Worm (Caenorhabditis elegans) whole organism, late embryonic: Measurements from ENCODE around the gene sdz-38.

ENCODE experiments used
- C38D4.7 ChIP-seq: fragments of 200-800 bp; sonication (Bioruptor generic); optimal IDR thresholded peaks from 2 replicates; lab custom pipeline; 2018; ENCODE audit warnings: mild to moderate bottlenecking, missing genetic modification characterization, moderate library complexity, missing compliant biosample characterization
- F13H6.1 ChIP-seq: sonication (generic microtip); optimal IDR thresholded peaks from 2 replicates; lab custom pipeline; 2016; ENCODE audit warnings: missing genetic modification characterization, missing compliant biosample characterization
- K02D7.2 ChIP-seq: sonication (generic microtip); optimal IDR thresholded peaks from 2 replicates; lab custom pipeline; 2017; ENCODE audit warnings: mild to moderate bottlenecking, missing genetic modification characterization, missing compliant biosample characterization
- T23F11.4 ChIP-seq: fragments of 200-800 bp; sonication (Bioruptor generic); optimal IDR thresholded peaks from 2 replicates; lab custom pipeline; 2018; ENCODE audit warnings: mild to moderate bottlenecking, missing genetic modification characterization, missing compliant biosample characterization
- Y22D7AL.16 ChIP-seq: sonication (generic microtip); optimal IDR thresholded peaks from 2 replicates; lab custom pipeline; 2016; ENCODE audit warnings: missing genetic modification characterization, missing compliant biosample characterization
- ahr-1 ChIP-seq: sonication (generic microtip); optimal IDR thresholded peaks from 2 replicates; lab custom pipeline; 2016; ENCODE audit warnings: missing genetic modification characterization, missing compliant biosample characterization
- ama-1 ChIP-seq: fragments of 150-350 bp; optimal IDR thresholded peaks from 2 replicates; lab custom pipeline; 2014
- ceh-2 ChIP-seq: sonication (generic microtip); optimal IDR thresholded peaks from 2 replicates; lab custom pipeline; 2016; ENCODE audit warnings: missing genotype, missing genetic modification characterization, missing compliant biosample characterization
- ceh-22 ChIP-seq: sonication (generic microtip); optimal IDR thresholded peaks from 2 replicates; lab custom pipeline; 2017; ENCODE audit warnings: missing biosample characterization, missing genetic modification characterization
- ceh-34 ChIP-seq: sonication (generic microtip); optimal IDR thresholded peaks from 2 replicates; lab custom pipeline; 2016; ENCODE audit warnings: mild to moderate bottlenecking, missing genetic modification characterization, missing compliant biosample characterization
- ceh-48 ChIP-seq: sonication (generic microtip); optimal IDR thresholded peaks from 2 replicates; lab custom pipeline; 2016; ENCODE audit warnings: missing genetic modification characterization, inconsistent platforms, missing compliant biosample characterization
- ceh-6 ChIP-seq: fragments of 200-800 bp; sonication (Bioruptor generic); optimal IDR thresholded peaks from 2 replicates; lab custom pipeline; 2018; ENCODE audit warnings: mild to moderate bottlenecking, missing genetic modification characterization, missing compliant biosample characterization
- ceh-9 ChIP-seq: sonication (generic microtip); optimal IDR thresholded peaks from 2 replicates; lab custom pipeline; 2016; ENCODE audit warnings: mild to moderate bottlenecking, missing genetic modification characterization, inconsistent platforms, missing compliant biosample characterization
- dve-1 ChIP-seq: sonication (generic microtip); optimal IDR thresholded peaks from 2 replicates; lab custom pipeline; 2017; ENCODE audit warnings: antibody characterized with exemption, mild to moderate bottlenecking, missing genetic modification characterization, missing compliant biosample characterization
- elt-2 ChIP-seq: sonication (generic microtip); optimal IDR thresholded peaks from 2 replicates; lab custom pipeline; 2016; ENCODE audit warnings: missing genetic modification reagents, missing genetic modification characterization, missing compliant biosample characterization
- elt-4 ChIP-seq: sonication (generic microtip); optimal IDR thresholded peaks from 2 replicates; lab custom pipeline; 2016; ENCODE audit warnings: missing genetic modification characterization, missing compliant biosample characterization
- ets-4 ChIP-seq: sonication (generic microtip); optimal IDR thresholded peaks from 2 replicates; lab custom pipeline; 2016; ENCODE audit warnings: missing genetic modification characterization, missing compliant biosample characterization
- fkh-6 ChIP-seq: sonication (generic microtip); optimal IDR thresholded peaks from 2 replicates; lab custom pipeline; 2016; ENCODE audit warnings: missing genetic modification characterization, missing compliant biosample characterization
- madf-2 ChIP-seq: sonication (generic microtip); optimal IDR thresholded peaks from 2 replicates; lab custom pipeline; 2017; ENCODE audit warnings: missing genetic modification characterization, missing compliant biosample characterization
- npax-4 ChIP-seq: sonication (generic microtip); optimal IDR thresholded peaks from 2 replicates; lab custom pipeline; 2016; ENCODE audit warnings: missing genetic modification characterization, missing compliant biosample characterization
- pag-3 ChIP-seq: sonication (generic microtip); optimal IDR thresholded peaks from 2 replicates; lab custom pipeline; 2016; ENCODE audit warnings: missing compliant biosample characterization, missing genetic modification characterization, borderline replicate concordance
- pax-1 ChIP-seq: fragments of 150-350 bp; optimal IDR thresholded peaks from 2 replicates; lab custom pipeline; 2014; ENCODE audit warnings: missing biosample characterization, missing genetic modification characterization
- pha-2 ChIP-seq: sonication (generic microtip); optimal IDR thresholded peaks from 2 replicates; lab custom pipeline; 2017; ENCODE audit warnings: mild to moderate bottlenecking, missing genetic modification characterization, missing compliant biosample characterization
- pqm-1 ChIP-seq: sonication (generic microtip); optimal IDR thresholded peaks from 2 replicates; lab custom pipeline; 2016; ENCODE audit warnings: missing genetic modification characterization, missing compliant biosample characterization
- pros-1 ChIP-seq: fragments of 150-350 bp; optimal IDR thresholded peaks from 2 replicates; lab custom pipeline; 2014; ENCODE audit warnings: missing biosample characterization, missing genetic modification reagents, missing genetic modification characterization
- ref-2 ChIP-seq: sonication (generic microtip); optimal IDR thresholded peaks from 2 replicates; lab custom pipeline; 2016; ENCODE audit warnings: missing genetic modification characterization, missing compliant biosample characterization
- rnt-1 ChIP-seq: sonication (generic microtip); optimal IDR thresholded peaks from 2 replicates; lab custom pipeline; 2016; ENCODE audit warnings: missing genetic modification characterization, missing compliant biosample characterization
- sox-2 ChIP-seq: fragments of 200-800 bp; sonication (Bioruptor generic); IDR thresholded peaks from 2 replicates; pipeline ENCODE4 v1.3.6; 2022; ENCODE audit warnings: missing genetic modification reagents, missing genetic modification characterization, missing compliant biosample characterization
- tbx-2 ChIP-seq: sonication (generic microtip); optimal IDR thresholded peaks from 2 replicates; lab custom pipeline; 2016; ENCODE audit warnings: missing genetic modification characterization, missing compliant biosample characterization
- unc-3 ChIP-seq, 2 experiments: fragments of 200-800 bp in 1 of 2; sonication (Bioruptor generic) in 1 of 2; sonication (generic microtip) in 1 of 2; conservative IDR thresholded peaks in 1 of 2; optimal IDR thresholded peaks in 1 of 2; 2 replicates each; pipeline versions ENCODE4 v1.3.6 to Lab custom; 2016 to 2022; ENCODE audit warnings: missing compliant biosample characterization in 2 of 2, missing genetic modification characterization in 2 of 2, missing genetic modification reagents in 1 of 2
- unc-42 ChIP-seq: sonication (generic microtip); optimal IDR thresholded peaks from 2 replicates; lab custom pipeline; 2016; ENCODE audit warnings: missing genotype, missing genetic modification characterization, missing compliant biosample characterization
- unc-55 ChIP-seq: sonication (generic microtip); optimal IDR thresholded peaks from 2 replicates; lab custom pipeline; 2017; ENCODE audit warnings: missing biosample characterization, missing genetic modification reagents, missing genetic modification characterization
- unc-86 ChIP-seq: sonication (generic microtip); optimal IDR thresholded peaks from 2 replicates; lab custom pipeline; 2016; ENCODE audit warnings: missing genetic modification characterization, missing compliant biosample characterization
- zip-5 ChIP-seq: sonication (generic microtip); optimal IDR thresholded peaks from 2 replicates; lab custom pipeline; 2016; ENCODE audit warnings: missing genetic modification characterization, missing compliant biosample characterization
- ztf-16 ChIP-seq: sonication (generic microtip); optimal IDR thresholded peaks from 2 replicates; lab custom pipeline; 2017; ENCODE audit warnings: missing genetic modification characterization, missing compliant biosample characterization

sdz-38 gene

DNA sequence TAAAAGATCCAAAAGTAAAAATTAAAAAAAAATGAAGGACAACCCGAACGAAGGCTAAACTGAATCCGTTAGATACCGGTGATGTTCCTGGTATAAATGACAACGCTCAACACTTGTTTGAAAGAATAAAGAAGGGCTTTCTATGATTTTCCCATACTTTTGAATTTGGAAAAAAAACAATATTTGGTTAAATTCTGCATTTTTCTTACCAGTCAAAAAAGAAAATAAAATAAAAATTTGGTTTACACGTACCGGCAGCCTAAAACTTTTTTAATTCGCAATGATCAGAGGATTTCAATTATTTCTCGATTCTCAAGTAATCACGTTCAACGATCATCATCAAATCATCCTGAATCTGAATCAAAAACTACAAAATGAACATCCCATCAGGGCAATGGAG lies 19.9 kb upstream of the sdz-38 start, which contains the start of gene ZK892.3:
ZK892.3 (plus strand) TSS at position 301 of the 400 bp plus-strand sequence.
- no peak for TF ChIP-seq ceh-34 (tag; lab: Kevin White, UChicago)
- TF ChIP-seq sox-2 (GFP tag; lab: Robert Waterston, UW), result no peak
- TF ChIP-seq fkh-6 (tag; lab: Kevin White, UChicago), result no peak
- no peak for TF ChIP-seq unc-42 (tag; lab: Kevin White, UChicago)
- TF ChIP-seq Y22D7AL.16 (tag; lab: Kevin White, UChicago), result no peak

DNA sequence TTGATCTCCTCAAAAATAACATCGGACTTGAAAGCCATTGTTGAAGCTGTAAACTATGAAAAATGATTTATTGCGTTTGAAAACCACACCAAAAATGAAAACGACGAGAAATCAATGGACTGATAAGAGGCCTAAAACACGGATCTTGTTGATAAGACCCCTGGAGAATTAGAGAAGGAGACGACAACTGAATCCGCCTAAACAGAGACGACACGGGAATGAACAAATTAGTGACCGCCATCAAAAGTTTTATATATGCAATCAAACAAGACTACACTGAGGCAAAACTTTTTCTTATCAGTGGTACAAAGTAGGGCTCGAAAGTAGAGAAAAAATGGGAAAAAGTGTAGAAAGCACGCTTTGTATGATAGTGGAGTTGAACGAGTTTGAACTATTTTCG lies 19.4 kb upstream of the sdz-38 start, which contains the start of gene nlt-1:
nlt-1 (minus strand) TSS at position 78 of the 400 bp plus-strand sequence.
- peak; percentile 76 for TF ChIP-seq pqm-1 (tag; lab: Kevin White, UChicago)
- TF ChIP-seq elt-2 (tag; lab: Kevin White, UChicago), result peak; percentile 90
- no peak for TF ChIP-seq T23F11.4 (GFP tag; lab: Kevin White, UChicago)

DNA sequence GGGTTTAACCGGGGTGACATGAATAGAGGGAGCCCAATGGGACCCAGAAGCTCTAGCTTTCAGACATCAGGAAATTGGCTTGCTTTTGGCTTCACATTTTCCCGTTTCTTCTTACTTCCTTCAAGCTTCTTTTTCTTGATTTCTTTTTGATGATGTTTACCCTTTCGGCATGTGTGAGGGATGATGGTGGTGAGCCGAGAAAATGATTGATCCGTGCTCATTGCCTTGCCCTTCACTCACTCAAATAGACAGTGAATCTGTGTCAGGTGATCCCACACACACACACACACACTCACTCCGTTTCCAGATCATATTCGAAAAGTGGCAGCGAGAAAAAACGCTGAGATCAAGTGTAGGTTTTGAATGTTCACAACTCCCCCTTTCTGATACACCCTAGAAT lies 13.0 kb upstream of the sdz-38 start:
- TF ChIP-seq elt-4, result no peak
- TF ChIP-seq rnt-1, result no peak
- no peak for TF ChIP-seq ztf-16 (tag; lab: Kevin White, UChicago)
- TF ChIP-seq npax-4, result no peak
- TF ChIP-seq pros-1 (tag; lab: Kevin White, UChicago), result no peak
- TF ChIP-seq dve-1 (tag; lab: Kevin White, UChicago), result no peak
- no peak for TF ChIP-seq ceh-22 (tag; lab: Kevin White, UChicago)
- no peak for TF ChIP-seq ref-2
- TF ChIP-seq ahr-1, result no peak
- no peak for TF ChIP-seq ceh-6 (GFP tag; lab: Kevin White, UChicago)
- TF ChIP-seq ceh-34 (tag; lab: Kevin White, UChicago), result no peak
- no peak for TF ChIP-seq unc-86 (tag; lab: Kevin White, UChicago)
- TF ChIP-seq tbx-2 (tag; lab: Kevin White, UChicago), result no peak
- TF ChIP-seq pag-3 (tag; lab: Kevin White, UChicago), result no peak
- no peak for TF ChIP-seq unc-55

DNA sequence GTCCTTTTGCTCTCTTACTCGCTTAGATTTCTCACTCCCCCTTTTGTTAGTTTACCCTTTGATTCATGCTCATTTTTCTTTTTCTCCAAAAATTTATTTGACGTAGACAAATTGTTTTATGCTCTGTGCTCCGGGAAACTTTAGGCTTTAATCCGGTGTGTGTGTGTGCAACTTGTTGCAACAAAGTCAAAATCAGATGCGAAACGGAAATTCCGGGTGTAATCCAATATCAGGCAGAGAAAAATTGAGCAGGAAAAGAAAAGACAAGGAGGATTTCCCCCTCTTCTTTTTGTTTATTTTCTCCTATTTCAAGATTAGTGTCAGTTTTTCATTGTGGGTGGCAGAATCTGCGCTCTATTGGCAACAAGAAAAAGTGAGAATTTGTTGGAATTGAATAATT lies 10.8 kb upstream of the sdz-38 start:
- TF ChIP-seq ceh-48 (tag; lab: Kevin White, UChicago), result no peak
- peak; percentile 49 for TF ChIP-seq unc-42 (tag; lab: Kevin White, UChicago)

DNA sequence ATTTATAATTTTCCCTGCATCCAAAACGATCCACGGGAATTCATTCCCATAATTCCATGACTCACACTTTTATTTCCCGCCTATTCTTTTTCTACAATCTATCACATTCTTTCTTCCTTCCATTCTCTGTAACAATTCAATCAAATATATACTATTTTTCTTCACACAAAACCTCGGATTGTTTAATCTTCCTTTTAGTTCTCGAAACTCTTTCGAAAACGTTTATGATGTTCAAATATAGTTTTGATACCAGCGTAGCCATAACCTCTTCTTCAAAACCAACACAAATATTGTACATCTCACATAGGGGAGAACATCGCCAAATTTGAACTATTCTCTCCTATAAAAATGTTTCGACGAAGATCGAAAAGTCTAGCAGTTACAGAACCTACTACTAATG lies 9.2 kb upstream of the sdz-38 start, which contains the start of gene lec-3:
lec-3 (plus strand) TSS at position 301 of the 400 bp plus-strand sequence.
- no peak for TF ChIP-seq ceh-2
- TF ChIP-seq ama-1 (lab: Kevin White, UChicago), result no peak
- TF ChIP-seq ceh-22 (tag; lab: Kevin White, UChicago), result no peak
- no peak for TF ChIP-seq unc-86 (tag; lab: Kevin White, UChicago)
- no peak for TF ChIP-seq K02D7.2 (tag; lab: Kevin White, UChicago)
- no peak for TF ChIP-seq unc-3 (GFP tag; conservative IDR thresholded peaks at IDR 0.05; lab: Robert Waterston, UW)
- no peak for TF ChIP-seq unc-3 (tag; optimal IDR thresholded peaks at IDR 0.05; lab: Kevin White, UChicago)
- TF ChIP-seq madf-2 (tag; lab: Kevin White, UChicago), result no peak
- TF ChIP-seq ceh-48 (tag; lab: Kevin White, UChicago), result no peak
- no peak for TF ChIP-seq pha-2
- no peak for TF ChIP-seq pax-1 (tag; lab: Kevin White, UChicago)
- no peak for TF ChIP-seq ahr-1
- no peak for TF ChIP-seq zip-5
- TF ChIP-seq fkh-6 (tag; lab: Kevin White, UChicago), result no peak
- TF ChIP-seq F13H6.1 (tag; lab: Kevin White, UChicago), result no peak
- TF ChIP-seq C38D4.7 (GFP tag; lab: Kevin White, UChicago), result no peak
- TF ChIP-seq ceh-9, result no peak
- no peak for TF ChIP-seq ets-4 (tag; lab: Kevin White, UChicago)
- TF ChIP-seq dve-1 (tag; lab: Kevin White, UChicago), result no peak
- TF ChIP-seq sox-2 (GFP tag; lab: Robert Waterston, UW), result no peak
